Worm (Caenorhabditis elegans) whole organism, L4 larva: ENCODE results near the gene oga-1.

ENCODE experiments used
- F10B5.3 ChIP-seq: sonication (generic microtip); optimal IDR thresholded peaks from 2 replicates; lab custom pipeline; 2016; ENCODE audit warnings: mild to moderate bottlenecking, missing genetic modification characterization, missing compliant biosample characterization
- F44E2.7 ChIP-seq: fragments of 200-800 bp; sonication (Bioruptor generic); IDR thresholded peaks from 2 replicates; pipeline ENCODE4 v2.1.2; 2022; ENCODE audit warnings: missing genetic modification characterization, missing compliant biosample characterization
- T26A8.4 ChIP-seq: fragments of 200-800 bp; sonication (Bioruptor generic); IDR thresholded peaks from 2 replicates; pipeline ENCODE4 v1.3.6; 2022; ENCODE audit warnings: missing genetic modification characterization, missing compliant biosample characterization
- ZK337.2 ChIP-seq: fragments of 200-800 bp; sonication (Bioruptor generic); IDR thresholded peaks from 2 replicates; pipeline ENCODE4 v1.3.6; 2022; ENCODE audit warnings: missing genetic modification reagents, missing genetic modification characterization, missing compliant biosample characterization
- aha-1 ChIP-seq: fragments of 150-350 bp; peaks from one replicate; lab custom pipeline; 2014; ENCODE audit warnings: missing biosample characterization, missing genetic modification characterization
- aly-2 ChIP-seq: sonication (generic microtip); optimal IDR thresholded peaks from 2 replicates; lab custom pipeline; 2018; ENCODE audit warnings: missing biosample characterization, missing genetic modification characterization
- attf-4 ChIP-seq: sonication (generic microtip); optimal IDR thresholded peaks from 3 replicates; lab custom pipeline; 2017; ENCODE audit warnings: missing biosample characterization, missing genetic modification characterization
- ceh-20 ChIP-seq: fragments of 200-800 bp; sonication (Bioruptor generic); IDR thresholded peaks from 2 replicates; pipeline ENCODE4 v1.3.6; 2022; ENCODE audit warnings: missing genetic modification reagents, missing genetic modification characterization, missing compliant biosample characterization
- ceh-28 ChIP-seq: fragments of 150-350 bp; optimal IDR thresholded peaks from 2 replicates; lab custom pipeline; 2014; ENCODE audit warnings: missing biosample characterization, missing genetic modification reagents, missing genetic modification characterization
- ceh-32 ChIP-seq: sonication (generic microtip); optimal IDR thresholded peaks from 2 replicates; lab custom pipeline; 2016; ENCODE audit warnings: mild to moderate bottlenecking, missing genetic modification characterization, missing compliant biosample characterization; ENCODE audit not compliant: poor library complexity
- ceh-62 ChIP-seq: sonication (generic microtip); optimal IDR thresholded peaks from 2 replicates; lab custom pipeline; 2017; ENCODE audit warnings: missing biosample characterization, missing genetic modification characterization
- ceh-82 ChIP-seq: sonication (generic microtip); optimal IDR thresholded peaks from 2 replicates; lab custom pipeline; 2017; ENCODE audit warnings: missing biosample characterization, missing genetic modification characterization
- ces-1 ChIP-seq: fragments of 150-350 bp; sonication (generic microtip); optimal IDR thresholded peaks from 4 replicates; lab custom pipeline; 2014; ENCODE audit warnings: missing biosample characterization, missing genetic modification reagents, missing genetic modification characterization
- daf-12 ChIP-seq: fragments of 150-350 bp; optimal IDR thresholded peaks from 2 replicates; lab custom pipeline; 2014; ENCODE audit warnings: missing biosample characterization, missing genetic modification reagents, missing genetic modification characterization
- dve-1 ChIP-seq: sonication (generic microtip); optimal IDR thresholded peaks from 2 replicates; lab custom pipeline; 2017; ENCODE audit warnings: antibody characterized with exemption, mild to moderate bottlenecking, missing genetic modification characterization, missing compliant biosample characterization; ENCODE audit not compliant: insufficient read depth
- fkh-10 ChIP-seq: fragments of 150-350 bp; optimal IDR thresholded peaks from 2 replicates; lab custom pipeline; 2014; ENCODE audit warnings: missing biosample characterization, missing genetic modification reagents, missing genetic modification characterization
- fos-1 ChIP-seq: fragments of 150-350 bp; optimal IDR thresholded peaks from 2 replicates; lab custom pipeline; 2014; ENCODE audit warnings: missing biosample characterization, missing genetic modification characterization
- gei-8 ChIP-seq: fragments of 200-800 bp; sonication (Bioruptor generic); optimal IDR thresholded peaks from 2 replicates; lab custom pipeline; 2018; ENCODE audit warnings: mild to moderate bottlenecking, missing genetic modification characterization, missing compliant biosample characterization
- hif-1 ChIP-seq, 2 experiments: sonication (generic microtip); optimal IDR thresholded peaks; 2 replicates each; lab custom pipeline; 2016 to 2017; ENCODE audit warnings: missing compliant biosample characterization in 2 of 2, missing genetic modification characterization in 2 of 2, missing genetic modification reagents in 2 of 2, missing genotype in 2 of 2, mild to moderate bottlenecking in 1 of 2
- hlh-30 ChIP-seq: sonication (generic microtip); optimal IDR thresholded peaks from 2 replicates; lab custom pipeline; 2017; ENCODE audit warnings: antibody characterized with exemption, mild to moderate bottlenecking, missing genetic modification characterization, missing compliant biosample characterization; ENCODE audit not compliant: insufficient read depth
- hmg-1.1 ChIP-seq: fragments of 200-800 bp; sonication (Bioruptor generic); IDR thresholded peaks from 2 replicates; pipeline ENCODE4 v1.3.6; 2022; ENCODE audit warnings: missing genetic modification reagents, missing genetic modification characterization, missing compliant biosample characterization
- jun-1 ChIP-seq: fragments of 150-350 bp; optimal IDR thresholded peaks from 2 replicates; lab custom pipeline; 2014; ENCODE audit warnings: missing biosample characterization, missing genetic modification reagents, missing genetic modification characterization
- lim-7 ChIP-seq: fragments of 200-800 bp; sonication (Bioruptor generic); IDR thresholded peaks from 2 replicates; pipeline ENCODE4 v1.3.6; 2022; ENCODE audit warnings: missing genetic modification characterization, missing compliant biosample characterization
- lin-13 ChIP-seq: fragments of 150-350 bp; optimal IDR thresholded peaks from 2 replicates; lab custom pipeline; 2014; ENCODE audit warnings: missing biosample characterization, missing genetic modification reagents, missing genetic modification characterization
- lin-15B ChIP-seq: fragments of 150-350 bp; sonication (generic microtip); optimal IDR thresholded peaks from 3 replicates; lab custom pipeline; 2014; ENCODE audit warnings: missing biosample characterization, missing genetic modification characterization
- lin-38 ChIP-seq: fragments of 200-800 bp; sonication (Bioruptor generic); IDR thresholded peaks from 2 replicates; pipeline ENCODE4 v1.3.6; 2022; ENCODE audit warnings: missing genetic modification reagents, missing genetic modification characterization, missing compliant biosample characterization
- lsy-2 ChIP-seq, 2 experiments: fragments of 150-350 bp in 1 of 2; sonication (generic microtip) in 1 of 2; optimal IDR thresholded peaks; 2 replicates each; lab custom pipeline; 2014 to 2017; ENCODE audit warnings: missing biosample characterization in 2 of 2, missing genetic modification characterization in 2 of 2
- madf-5 ChIP-seq, 2 experiments: fragments of 200-800 bp; sonication (Bioruptor generic); IDR thresholded peaks; 2 replicates each; pipeline ENCODE4 v1.3.6; 2022; ENCODE audit warnings: missing compliant biosample characterization in 2 of 2, missing genetic modification characterization in 2 of 2
- nhr-11 ChIP-seq: fragments of 150-350 bp; optimal IDR thresholded peaks from 2 replicates; lab custom pipeline; 2014; ENCODE audit warnings: missing biosample characterization, missing genetic modification characterization
- nhr-42 ChIP-seq: fragments of 200-800 bp; sonication (Bioruptor generic); IDR thresholded peaks from 2 replicates; pipeline ENCODE4 v1.3.6; 2022; ENCODE audit warnings: missing genetic modification characterization, missing compliant biosample characterization
- nhr-6 ChIP-seq: fragments of 150-350 bp; optimal IDR thresholded peaks from 2 replicates; lab custom pipeline; 2014; ENCODE audit warnings: missing biosample characterization, missing genetic modification characterization
- nhr-77 ChIP-seq: fragments of 150-350 bp; optimal IDR thresholded peaks from 2 replicates; lab custom pipeline; 2014; ENCODE audit warnings: missing biosample characterization, missing genetic modification characterization
- pqm-1 ChIP-seq: sonication (generic microtip); optimal IDR thresholded peaks from 2 replicates; lab custom pipeline; 2017; ENCODE audit warnings: missing biosample characterization, missing genetic modification characterization
- saeg-2 ChIP-seq: fragments of 200-800 bp; sonication (Bioruptor generic); IDR thresholded peaks from 2 replicates; pipeline ENCODE4 v1.3.6; 2022; ENCODE audit warnings: missing genetic modification reagents, missing genetic modification characterization, missing compliant biosample characterization
- snpc-4 ChIP-seq: fragments of 150-350 bp; optimal IDR thresholded peaks from 2 replicates; lab custom pipeline; 2014; ENCODE audit warnings: missing biosample characterization, missing genetic modification characterization
- spr-3 ChIP-seq: fragments of 200-800 bp; sonication (Bioruptor generic); optimal IDR thresholded peaks from 2 replicates; lab custom pipeline; 2018; ENCODE audit warnings: mild to moderate bottlenecking, missing genetic modification characterization, missing compliant biosample characterization
- unc-130 ChIP-seq: sonication (generic microtip); optimal IDR thresholded peaks from 2 replicates; lab custom pipeline; 2016; ENCODE audit warnings: missing genetic modification reagents, missing genetic modification characterization, missing compliant biosample characterization
- unc-39 ChIP-seq: sonication (generic microtip); optimal IDR thresholded peaks from 2 replicates; lab custom pipeline; 2017; ENCODE audit warnings: missing biosample characterization, missing genetic modification characterization
- vab-7 ChIP-seq: fragments of 200-800 bp; sonication (Bioruptor generic); IDR thresholded peaks from 2 replicates; pipeline ENCODE4 v1.3.6; 2022; ENCODE audit warnings: missing genetic modification reagents, missing genetic modification characterization, missing compliant biosample characterization
- zag-1 ChIP-seq: fragments of 150-350 bp; optimal IDR thresholded peaks from 2 replicates; lab custom pipeline; 2014; ENCODE audit warnings: missing biosample characterization, missing genetic modification characterization
- zip-11 ChIP-seq: fragments of 200-800 bp; sonication (Bioruptor generic); IDR thresholded peaks from 2 replicates; pipeline ENCODE4 v1.3.6; 2022; ENCODE audit warnings: missing genetic modification characterization, missing compliant biosample characterization
- zip-2 ChIP-seq: fragments of 150-350 bp; optimal IDR thresholded peaks from 2 replicates; lab custom pipeline; 2014; ENCODE audit warnings: missing biosample characterization, missing genetic modification characterization
- ztf-7 ChIP-seq: fragments of 150-350 bp; optimal IDR thresholded peaks from 2 replicates; lab custom pipeline; 2014; ENCODE audit warnings: missing biosample characterization, missing genetic modification characterization

The oga-1 gene

ce11 chrX:9324962-9325361 lies 22.3 kb downstream of the oga-1 start:
- TF ChIP-seq spr-3 (GFP tag; lab: Kevin White, UChicago) (no peak), T26A8.4 (no peak), zag-1 (tag; lab: Kevin White, UChicago) (no peak), attf-4 (no peak)

- TF ChIP-seq gei-8 = no peak
- no peak for TF ChIP-seq lin-13 (GFP tag; lab: Kevin White, UChicago)
- TF ChIP-seq vab-7 (GFP tag; lab: Robert Waterston, UW) = no peak
- no peak for TF ChIP-seq ces-1 (GFP tag; lab: Kevin White, UChicago)
- no peak for TF ChIP-seq daf-12 (tag; lab: Kevin White, UChicago)
- no peak for TF ChIP-seq ceh-28 (tag; lab: Kevin White, UChicago)
- TF ChIP-seq zip-2 (tag; lab: Kevin White, UChicago) = no peak
- no peak for TF ChIP-seq attf-4
- no peak for TF ChIP-seq fos-1 (tag; lab: Kevin White, UChicago)
- TF ChIP-seq ceh-20 (GFP tag; lab: Robert Waterston, UW) = no peak
- no peak for TF ChIP-seq nhr-6 (tag; lab: Kevin White, UChicago)
- TF ChIP-seq aly-2 (tag; lab: Kevin White, UChicago) = no peak
- TF ChIP-seq hlh-30 = no peak
- TF ChIP-seq, all 104 proteins: peak for 0
Measured at ce11 chrX:9319080-9319479, 28.1 kb downstream of the oga-1 start, which contains the start of gene npr-7. Gene npr-7, minus strand, starts transcription at chrX:9319180.

ce11 chrX:9314397-9314796 lies 32.8 kb downstream of the oga-1 start, which contains the start of gene ttr-38:
Gene ttr-38, minus strand, starts transcription at chrX:9314497.
- TF ChIP-seq zip-11 (no peak), hif-1 (tag; optimal IDR thresholded peaks at IDR 0.05; lab: Kevin White, UChicago) (no peak), zip-2 (tag; lab: Kevin White, UChicago) (no peak), aha-1 (tag; lab: Kevin White, UChicago) (no peak), F10B5.3 (tag; lab: Kevin White, UChicago) (no peak), saeg-2 (GFP tag; lab: Robert Waterston, UW) (no peak), pqm-1 (tag; lab: Kevin White, UChicago) (no peak), nhr-11 (no peak), lin-38 (GFP tag; lab: Robert Waterston, UW) (no peak), madf-5 (GFP tag; IDR thresholded peaks at IDR 0.05; lab: Robert Waterston, UW) (no peak), unc-130 (GFP tag; lab: Kevin White, UChicago) (no peak), ceh-62 (no peak), jun-1 (no peak), lin-15B (tag; lab: Kevin White, UChicago) (no peak), unc-39 (tag; lab: Kevin White, UChicago) (no peak), attf-4 (no peak)

ce11 chrX:9311225-9311624 lies 36.0 kb downstream of the oga-1 start, which contains the start of gene H29C22.1:
Gene H29C22.1, minus strand, starts transcription at chrX:9311325.
- no peak for TF ChIP-seq lim-7 (GFP tag; lab: Robert Waterston, UW)
- TF ChIP-seq zip-2 (tag; lab: Kevin White, UChicago) = no peak
- TF ChIP-seq vab-7 (GFP tag; lab: Robert Waterston, UW) = no peak
- no peak for TF ChIP-seq ZK337.2
- TF ChIP-seq ztf-7 = no peak
- TF ChIP-seq ceh-32 (tag; lab: Kevin White, UChicago) = no peak
- TF ChIP-seq, all 104 proteins: peak for 0

ce11 chrX:9303422-9303821 lies 43.8 kb downstream of the oga-1 start, which contains the start of gene tmc-2:
Gene tmc-2, plus strand, starts transcription at chrX:9303722.
- TF ChIP-seq hmg-1.1 = no peak
- TF ChIP-seq dve-1 (tag; lab: Kevin White, UChicago) = no peak
- no peak for TF ChIP-seq hlh-30
- TF ChIP-seq ZK337.2 = no peak
- TF ChIP-seq nhr-77 (tag; lab: Kevin White, UChicago) = no peak
- no peak for TF ChIP-seq snpc-4
- no peak for TF ChIP-seq gei-8
- TF ChIP-seq fkh-10 (GFP tag; lab: Kevin White, UChicago) = no peak
- TF ChIP-seq lsy-2 (tag; optimal IDR thresholded peaks at IDR 0.05; lab: Kevin White, UChicago) = no peak
- no peak for TF ChIP-seq nhr-42 (GFP tag; lab: Robert Waterston, UW)
- no peak for TF ChIP-seq ceh-82 (tag; lab: Kevin White, UChicago)
- TF ChIP-seq zag-1 (tag; lab: Kevin White, UChicago) = no peak
- no peak for TF ChIP-seq F44E2.7 (GFP tag; lab: Robert Waterston, UW)
- TF ChIP-seq jun-1 = no peak
